Worm (Caenorhabditis elegans): ENCODE data around the gene abts-3.

ce11 chrII:6192484-6192883 lies 59.8 kb downstream of the abts-3 start, which contains the start of gene cpb-2:
- TF ChIP-seq gei-17 (GFP tag; optimal IDR thresholded peaks at IDR 0.05) = no peak
- no peak for TF ChIP-seq ceh-91 (GFP tag; IDR thresholded peaks at IDR 0.05)
- TF ChIP-seq unc-130 (GFP tag; optimal IDR thresholded peaks at IDR 0.05) = no peak
- TF ChIP-seq snpc-4 (GFP tag; optimal IDR thresholded peaks at IDR 0.05) = no peak
- TF ChIP-seq snpc-4 (tag; optimal IDR thresholded peaks at IDR 0.05) = no peak
- no peak for TF ChIP-seq nfya-1 (tag; optimal IDR thresholded peaks at IDR 0.05; ENCODE audit: borderline replicate concordance, insufficient read depth)
- no peak for TF ChIP-seq bed-2 (GFP tag; IDR thresholded peaks at IDR 0.05)
- TF ChIP-seq T26A5.8 (tag; optimal IDR thresholded peaks at IDR 0.05) = no peak
- TF ChIP-seq repo-1 (tag; optimal IDR thresholded peaks at IDR 0.05) = no peak
- no peak for TF ChIP-seq die-1 (tag; optimal IDR thresholded peaks at IDR 0.05)
- TF ChIP-seq cebp-1 (GFP tag; IDR thresholded peaks at IDR 0.05) = no peak
- no peak for TF ChIP-seq cebp-1 (tag; optimal IDR thresholded peaks at IDR 0.05)
- no peak for TF ChIP-seq ets-4 (GFP tag; optimal IDR thresholded peaks at IDR 0.05)
- TF ChIP-seq ztf-25 (GFP tag; IDR thresholded peaks at IDR 0.05) = no peak
- TF ChIP-seq F10E7.11 (tag; optimal IDR thresholded peaks at IDR 0.05) = no peak

Measured in whole organism, young adult.